Worm (Caenorhabditis elegans) whole organism, L1 larva: ENCODE results near the gene W02H3.3.

ENCODE experiments used
- C04F5.9 ChIP-seq: sonication (generic microtip); optimal IDR thresholded peaks from 2 replicates; lab custom pipeline; 2016; ENCODE audit warnings: missing genetic modification characterization, missing compliant biosample characterization
- Y116A8C.19 ChIP-seq: sonication (generic microtip); optimal IDR thresholded peaks from 2 replicates; lab custom pipeline; 2016; ENCODE audit warnings: missing compliant biosample characterization, missing genetic modification characterization, borderline replicate concordance
- aha-1 ChIP-seq: fragments of 150-350 bp; optimal IDR thresholded peaks from 2 replicates; lab custom pipeline; 2014; ENCODE audit warnings: missing biosample characterization, missing genetic modification characterization
- alr-1 ChIP-seq: fragments of 200-800 bp; sonication (Bioruptor generic); optimal IDR thresholded peaks from 2 replicates; lab custom pipeline; 2018; ENCODE audit warnings: borderline replicate concordance, mild to moderate bottlenecking, missing genetic modification characterization, missing compliant biosample characterization
- ama-1 ChIP-seq: fragments of 150-350 bp; optimal IDR thresholded peaks from 2 replicates; lab custom pipeline; 2014
- blmp-1 ChIP-seq: fragments of 150-350 bp; optimal IDR thresholded peaks from 2 replicates; lab custom pipeline; 2014; ENCODE audit warnings: missing biosample characterization, missing genetic modification characterization
- ceh-63 ChIP-seq: fragments of 200-800 bp; sonication (Bioruptor generic); optimal IDR thresholded peaks from 2 replicates; lab custom pipeline; 2018; ENCODE audit warnings: mild to moderate bottlenecking, missing genetic modification characterization, missing compliant biosample characterization
- ces-1 ChIP-seq: fragments of 150-350 bp; optimal IDR thresholded peaks from 2 replicates; lab custom pipeline; 2014; ENCODE audit warnings: missing biosample characterization, missing genetic modification reagents, missing genetic modification characterization
- efl-1 ChIP-seq, 4 experiments: fragments of 150-350 bp; optimal IDR thresholded peaks in 3 of 4; peaks in 1 of 4; 1 replicate in 1 of 4; 2 replicates in 3 of 4; lab custom pipeline; 2014; ENCODE audit warnings: missing biosample characterization in 2 of 4, missing genetic modification characterization in 2 of 4, missing genetic modification reagents in 2 of 4
- efl-3 ChIP-seq: fragments of 200-800 bp; sonication (Bioruptor generic); optimal IDR thresholded peaks from 2 replicates; lab custom pipeline; 2018; ENCODE audit warnings: mild to moderate bottlenecking, missing genetic modification characterization, missing compliant biosample characterization
- elt-2 ChIP-seq: sonication (generic microtip); optimal IDR thresholded peaks from 2 replicates; lab custom pipeline; 2016; ENCODE audit warnings: missing genetic modification characterization, mild to moderate bottlenecking, inconsistent platforms, missing compliant biosample characterization, missing genetic modification reagents
- elt-3 ChIP-seq, 6 experiments: fragments of 150-350 bp in 1 of 6; sonication (generic microtip); optimal IDR thresholded peaks; 2 replicates each; lab custom pipeline; 2017 to 2018; ENCODE audit warnings: missing biosample characterization in 6 of 6, missing genetic modification characterization in 6 of 6, inconsistent platforms in 1 of 6
- fkh-10 ChIP-seq: sonication (generic microtip); optimal IDR thresholded peaks from 2 replicates; lab custom pipeline; 2017; ENCODE audit warnings: missing biosample characterization, missing genetic modification reagents, missing genetic modification characterization
- fkh-4 ChIP-seq: sonication (generic microtip); optimal IDR thresholded peaks from 2 replicates; lab custom pipeline; 2016; ENCODE audit warnings: missing compliant biosample characterization, missing genetic modification characterization, borderline replicate concordance
- fos-1 ChIP-seq: fragments of 150-350 bp; optimal IDR thresholded peaks from 2 replicates; lab custom pipeline; 2014; ENCODE audit warnings: missing biosample characterization, missing genetic modification characterization
- grh-1 ChIP-seq: fragments of 200-800 bp; sonication (Bioruptor generic); IDR thresholded peaks from 2 replicates; pipeline ENCODE4 v1.3.6; 2022; ENCODE audit warnings: missing genetic modification reagents, missing genetic modification characterization, missing compliant biosample characterization
- irx-1 ChIP-seq: sonication (generic microtip); optimal IDR thresholded peaks from 2 replicates; lab custom pipeline; 2016; ENCODE audit warnings: missing genetic modification characterization, missing compliant biosample characterization
- lin-14 ChIP-seq: fragments of 200-800 bp; sonication (Bioruptor generic); optimal IDR thresholded peaks from 2 replicates; lab custom pipeline; 2018; ENCODE audit warnings: mild to moderate bottlenecking, missing genetic modification characterization, moderate library complexity, missing compliant biosample characterization
- lir-3 ChIP-seq: sonication (generic microtip); optimal IDR thresholded peaks from 2 replicates; lab custom pipeline; 2016; ENCODE audit warnings: mild to moderate bottlenecking, missing genetic modification characterization, moderate library complexity, missing compliant biosample characterization; ENCODE audit not compliant: poor library complexity
- lsy-2 ChIP-seq, 2 experiments: fragments of 150-350 bp; optimal IDR thresholded peaks; 2 replicates each; lab custom pipeline; 2014; ENCODE audit warnings: missing biosample characterization in 2 of 2, missing genetic modification characterization in 2 of 2
- mab-9 ChIP-seq: fragments of 200-800 bp; sonication (Bioruptor generic); IDR thresholded peaks from 2 replicates; pipeline ENCODE4 v1.3.6; 2022; ENCODE audit warnings: missing genetic modification reagents, missing genetic modification characterization, missing compliant biosample characterization
- nhr-11 ChIP-seq: fragments of 150-350 bp; optimal IDR thresholded peaks from 2 replicates; lab custom pipeline; 2014; ENCODE audit warnings: missing biosample characterization, missing genetic modification characterization
- nhr-19 ChIP-seq: fragments of 200-800 bp; sonication (Bioruptor generic); conservative IDR thresholded peaks from 2 replicates; pipeline ENCODE4 v1.3.6; 2022; ENCODE audit warnings: missing genetic modification characterization, missing compliant biosample characterization
- nhr-237 ChIP-seq: fragments of 150-350 bp; optimal IDR thresholded peaks from 2 replicates; lab custom pipeline; 2014; ENCODE audit warnings: missing biosample characterization, missing genetic modification characterization
- nhr-28 ChIP-seq: fragments of 150-350 bp; optimal IDR thresholded peaks from 2 replicates; lab custom pipeline; 2014; ENCODE audit warnings: missing biosample characterization, missing genetic modification characterization
- nhr-71 ChIP-seq: sonication (generic microtip); optimal IDR thresholded peaks from 2 replicates; lab custom pipeline; 2016; ENCODE audit warnings: mild to moderate bottlenecking, missing genetic modification characterization, moderate library complexity, missing compliant biosample characterization
- nhr-76 ChIP-seq: sonication (generic microtip); optimal IDR thresholded peaks from 2 replicates; lab custom pipeline; 2017; ENCODE audit warnings: missing biosample characterization, missing genetic modification characterization
- nhr-85 ChIP-seq: sonication (generic microtip); peaks from one replicate; lab custom pipeline; 2016; ENCODE audit warnings: missing genetic modification characterization, inconsistent platforms, missing compliant biosample characterization
- pag-3 ChIP-seq: sonication (generic microtip); optimal IDR thresholded peaks from 2 replicates; lab custom pipeline; 2017; ENCODE audit warnings: missing genetic modification characterization, mild to moderate bottlenecking, missing compliant biosample characterization, antibody characterized with exemption, borderline replicate concordance; ENCODE audit not compliant: insufficient read depth
- pax-3 ChIP-seq: fragments of 200-800 bp; sonication (Bioruptor generic); optimal IDR thresholded peaks from 2 replicates; lab custom pipeline; 2018; ENCODE audit warnings: mild to moderate bottlenecking, missing genetic modification characterization, moderate library complexity, missing compliant biosample characterization
- skn-1 ChIP-seq: fragments of 150-350 bp; optimal IDR thresholded peaks from 2 replicates; lab custom pipeline; 2014; ENCODE audit warnings: missing biosample characterization, missing genetic modification characterization
- sup-37 ChIP-seq: fragments of 200-800 bp; sonication (Bioruptor generic); optimal IDR thresholded peaks from 2 replicates; lab custom pipeline; 2018; ENCODE audit warnings: mild to moderate bottlenecking, missing genetic modification characterization, missing compliant biosample characterization
- tlp-1 ChIP-seq: fragments of 150-350 bp; optimal IDR thresholded peaks from 2 replicates; lab custom pipeline; 2014; ENCODE audit warnings: missing biosample characterization, missing genetic modification characterization
- xbp-1 ChIP-seq: sonication (generic microtip); optimal IDR thresholded peaks from 2 replicates; lab custom pipeline; 2016; ENCODE audit warnings: missing genetic modification characterization, missing compliant biosample characterization

W02H3.3 gene

DNA sequence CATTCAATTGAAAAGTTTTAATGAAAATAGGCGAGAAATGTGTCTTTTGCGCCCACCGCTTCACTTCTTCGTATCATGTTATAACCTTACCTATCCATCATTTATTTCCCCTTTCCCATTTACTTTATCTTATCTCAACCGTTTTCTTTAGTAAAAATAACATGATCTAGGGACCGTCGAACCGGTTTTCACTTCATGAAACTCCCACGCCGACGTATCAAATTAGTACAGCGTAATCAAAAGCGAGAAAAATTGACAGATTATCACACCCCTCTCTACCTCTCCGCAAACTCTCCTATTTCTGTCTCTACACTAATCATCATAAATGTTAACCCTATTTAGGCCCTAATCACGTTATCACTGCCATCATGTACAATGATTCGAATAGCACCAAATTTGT lies 39.0 kb upstream of the W02H3.3 start (continued):
- TF ChIP-seq C04F5.9 (tag; lab: Kevin White, UChicago) (no peak), Y116A8C.19 (tag; lab: Kevin White, UChicago) (no peak), fos-1 (no peak), sup-37 (GFP tag; lab: Kevin White, UChicago) (no peak), fkh-4 (no peak), skn-1 (no peak), nhr-28 (tag; lab: Kevin White, UChicago) (no peak), pax-3 (tag; lab: Kevin White, UChicago) (no peak), lin-14 (GFP tag; lab: Kevin White, UChicago) (peak; percentile 44), nhr-85 (tag; lab: Kevin White, UChicago) (peak; percentile 68)

ce11 chrX:11134750-11135394 lies 36.9 kb upstream of the W02H3.3 start:
- TF ChIP-seq mab-9 (GFP tag; lab: Robert Waterston, UW), result 0 out of 2 replicates have a peak, but pooled peaks have one; percentile 31
- no peak for TF ChIP-seq nhr-237 (tag; lab: Kevin White, UChicago)
- TF ChIP-seq, all 84 proteins: peak for 1

ce11 chrX:11132260-11132659 lies 34.3 kb upstream of the W02H3.3 start:
- no peak for TF ChIP-seq lin-14 (GFP tag; lab: Kevin White, UChicago)
- peak; percentile 77 for TF ChIP-seq elt-2 (tag; lab: Kevin White, UChicago)
- peak in 1 of 2 experiments; percentile 5 for TF ChIP-seq lsy-2 (tag; optimal IDR thresholded peaks at IDR 0.05; lab: Kevin White, UChicago)
- TF ChIP-seq ces-1 (GFP tag; lab: Kevin White, UChicago), result no peak
- no peak for TF ChIP-seq aha-1
- no peak for TF ChIP-seq nhr-71 (tag; lab: Kevin White, UChicago)
- no peak for TF ChIP-seq pag-3 (tag; lab: Kevin White, UChicago)
- TF ChIP-seq xbp-1 (tag; lab: Kevin White, UChicago), result no peak
- TF ChIP-seq nhr-19 (GFP tag; lab: Robert Waterston, UW), result no peak

DNA sequence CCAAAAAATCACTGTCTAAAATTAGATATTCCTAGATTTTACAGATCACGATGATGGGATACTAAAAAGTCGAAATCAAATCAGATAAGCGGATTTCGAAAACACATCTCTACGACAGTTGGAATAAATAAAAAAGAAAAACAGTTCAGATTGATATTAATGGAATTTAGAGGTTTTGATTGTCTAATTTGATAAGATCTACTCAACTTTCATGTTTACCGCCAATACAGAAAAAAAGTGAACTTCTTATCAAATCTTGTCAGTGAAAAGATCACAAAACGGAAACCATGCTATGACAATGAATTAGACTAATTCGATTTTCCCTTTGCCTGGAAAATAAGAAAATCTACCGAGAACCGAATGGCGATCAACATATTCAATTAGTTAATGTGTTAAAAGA lies 28.3 kb upstream of the W02H3.3 start:
- TF ChIP-seq lin-14 (GFP tag; lab: Kevin White, UChicago), result peak; percentile 27
- TF ChIP-seq nhr-85 (tag; lab: Kevin White, UChicago), result peak; percentile 66
- no peak for TF ChIP-seq ceh-63
- no peak for TF ChIP-seq lir-3 (tag; lab: Kevin White, UChicago)
- peak in 2 of 6 experiments; percentile 15 to 84 for TF ChIP-seq elt-3 (tag; optimal IDR thresholded peaks at IDR 0.05; lab: Kevin White, UChicago)
- peak; percentile 72 for TF ChIP-seq blmp-1

DNA sequence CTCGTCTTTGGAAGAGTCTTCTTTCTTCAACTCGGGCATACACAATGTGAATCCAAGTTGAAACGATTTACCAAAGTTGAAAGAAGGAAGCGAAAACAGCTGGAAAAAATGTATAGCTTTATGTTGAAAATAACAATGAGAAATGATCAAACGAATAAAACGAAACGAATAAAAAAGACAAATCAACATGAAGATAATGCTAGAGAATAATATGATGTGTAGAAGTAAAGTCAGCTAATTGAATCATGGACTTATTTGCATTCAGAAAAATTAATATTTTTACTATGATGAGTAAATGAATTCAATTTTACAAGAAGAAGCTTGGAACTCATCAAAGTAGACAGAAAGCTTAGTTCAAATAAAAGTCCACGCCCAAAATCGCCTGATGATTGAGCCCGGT lies 27.5 kb upstream of the W02H3.3 start, which contains the start of gene alr-1:
alr-1 (minus strand) TSS at position 101 of the 400 bp plus-strand sequence.
- TF ChIP-seq nhr-76 (tag; lab: Kevin White, UChicago) (no peak), efl-3 (GFP tag; lab: Kevin White, UChicago) (no peak), grh-1 (GFP tag; lab: Robert Waterston, UW) (no peak), nhr-11 (tag; lab: Kevin White, UChicago) (no peak), nhr-237 (tag; lab: Kevin White, UChicago) (no peak), ama-1 (no peak), fkh-10 (GFP tag; lab: Kevin White, UChicago) (no peak), irx-1 (tag; lab: Kevin White, UChicago) (no peak)
- TF ChIP-seq, all 84 proteins: peak for 0

DNA sequence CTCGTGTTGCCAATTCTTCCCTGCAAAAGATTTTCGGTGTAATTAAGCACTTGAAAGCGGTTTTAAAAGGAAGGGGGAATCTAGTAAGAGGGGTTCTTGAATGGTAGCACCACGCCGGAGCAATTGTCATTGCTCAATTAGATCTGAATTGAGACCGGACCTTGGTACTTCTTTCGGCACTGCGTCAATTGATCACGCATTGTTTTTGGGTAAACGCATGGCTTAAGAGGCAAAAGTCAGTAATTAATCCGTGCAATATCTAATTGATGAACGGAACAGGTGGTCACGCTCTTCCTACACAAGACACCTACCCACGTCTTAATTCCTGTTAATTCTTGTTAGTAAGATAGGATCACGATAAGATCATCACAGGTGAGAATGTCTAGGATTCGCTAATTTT lies 26.0 kb upstream of the W02H3.3 start:
- TF ChIP-seq tlp-1 (tag; lab: Kevin White, UChicago), result no peak
- TF ChIP-seq alr-1 (tag; lab: Kevin White, UChicago), result peak; percentile 98
- TF ChIP-seq fkh-10 (GFP tag; lab: Kevin White, UChicago), result peak; percentile 15
- TF ChIP-seq efl-1 (optimal IDR thresholded peaks at IDR 0.05; lab: Kevin White, UChicago), result no peak
- TF ChIP-seq efl-1 (GFP tag; optimal IDR thresholded peaks at IDR 0.05 in 1 of 2; lab: Kevin White, UChicago), result peak in 1 of 2 experiments; percentile 28
- TF ChIP-seq, all 84 proteins: peak for 3
